Worm (Caenorhabditis elegans) whole organism, late embryonic: ENCODE measurements around the gene C09E7.11.

Experiments used
- K09A11.1 ChIP-seq: sonication (generic microtip); optimal IDR thresholded peaks from 2 replicates; lab custom pipeline; 2017; ENCODE audit warnings: antibody characterized with exemption, mild to moderate bottlenecking, missing genetic modification characterization, missing compliant biosample characterization; ENCODE audit not compliant: insufficient read depth
- T23F11.4 ChIP-seq: fragments of 200-800 bp; sonication (Bioruptor generic); optimal IDR thresholded peaks from 2 replicates; lab custom pipeline; 2018; ENCODE audit warnings: mild to moderate bottlenecking, missing genetic modification characterization, missing compliant biosample characterization
- Y22D7AL.16 ChIP-seq: sonication (generic microtip); optimal IDR thresholded peaks from 2 replicates; lab custom pipeline; 2016; ENCODE audit warnings: missing genetic modification characterization, missing compliant biosample characterization
- ahr-1 ChIP-seq: sonication (generic microtip); optimal IDR thresholded peaks from 2 replicates; lab custom pipeline; 2016; ENCODE audit warnings: missing genetic modification characterization, missing compliant biosample characterization
- ceh-14 ChIP-seq: sonication (generic microtip); optimal IDR thresholded peaks from 2 replicates; lab custom pipeline; 2016; ENCODE audit warnings: missing genotype, missing genetic modification characterization, missing compliant biosample characterization
- ceh-18 ChIP-seq: sonication (generic microtip); optimal IDR thresholded peaks from 2 replicates; lab custom pipeline; 2016; ENCODE audit warnings: missing genetic modification characterization, missing compliant biosample characterization
- ceh-19 ChIP-seq: fragments of 200-800 bp; sonication (Bioruptor generic); optimal IDR thresholded peaks from 2 replicates; lab custom pipeline; 2018; ENCODE audit warnings: mild to moderate bottlenecking, missing genetic modification characterization, missing compliant biosample characterization
- ceh-22 ChIP-seq: sonication (generic microtip); optimal IDR thresholded peaks from 2 replicates; lab custom pipeline; 2017; ENCODE audit warnings: missing biosample characterization, missing genetic modification characterization
- ceh-24 ChIP-seq: sonication (generic microtip); optimal IDR thresholded peaks from 2 replicates; lab custom pipeline; 2016; ENCODE audit warnings: mild to moderate bottlenecking, missing genetic modification characterization, missing compliant biosample characterization
- ceh-30 ChIP-seq: fragments of 150-350 bp; optimal IDR thresholded peaks from 2 replicates; lab custom pipeline; 2014; ENCODE audit warnings: missing biosample characterization, missing genetic modification characterization
- ceh-45 ChIP-seq: fragments of 200-800 bp; sonication (Bioruptor generic); IDR thresholded peaks from 2 replicates; pipeline ENCODE4 v1.3.6; 2022; ENCODE audit warnings: missing genetic modification reagents, missing genetic modification characterization, missing compliant biosample characterization
- ceh-48 ChIP-seq: sonication (generic microtip); optimal IDR thresholded peaks from 2 replicates; lab custom pipeline; 2016; ENCODE audit warnings: missing genetic modification characterization, inconsistent platforms, missing compliant biosample characterization
- ceh-9 ChIP-seq: sonication (generic microtip); optimal IDR thresholded peaks from 2 replicates; lab custom pipeline; 2016; ENCODE audit warnings: mild to moderate bottlenecking, missing genetic modification characterization, inconsistent platforms, missing compliant biosample characterization
- che-1 ChIP-seq: sonication (generic microtip); optimal IDR thresholded peaks from 2 replicates; lab custom pipeline; 2016; ENCODE audit warnings: mild to moderate bottlenecking, missing genetic modification characterization, missing compliant biosample characterization
- dmd-4 ChIP-seq: sonication (generic microtip); optimal IDR thresholded peaks from 2 replicates; lab custom pipeline; 2016; ENCODE audit warnings: borderline replicate concordance, missing genetic modification characterization, missing compliant biosample characterization
- dve-1 ChIP-seq: sonication (generic microtip); optimal IDR thresholded peaks from 2 replicates; lab custom pipeline; 2017; ENCODE audit warnings: antibody characterized with exemption, mild to moderate bottlenecking, missing genetic modification characterization, missing compliant biosample characterization
- fax-1 ChIP-seq: sonication (generic microtip); optimal IDR thresholded peaks from 2 replicates; lab custom pipeline; 2016; ENCODE audit warnings: missing genotype, missing genetic modification characterization, missing compliant biosample characterization
- hlh-15 ChIP-seq: sonication (generic microtip); optimal IDR thresholded peaks from 2 replicates; lab custom pipeline; 2016; ENCODE audit warnings: missing genetic modification characterization, missing compliant biosample characterization
- hlh-30 ChIP-seq: sonication (generic microtip); optimal IDR thresholded peaks from 2 replicates; lab custom pipeline; 2017; ENCODE audit warnings: antibody characterized with exemption, missing genetic modification characterization, missing compliant biosample characterization; ENCODE audit not compliant: insufficient read depth
- hlh-6 ChIP-seq: sonication (generic microtip); optimal IDR thresholded peaks from 2 replicates; lab custom pipeline; 2016; ENCODE audit warnings: missing genotype, missing genetic modification characterization, missing compliant biosample characterization
- lin-11 ChIP-seq: fragments of 200-800 bp; sonication (Bioruptor generic); optimal IDR thresholded peaks from 2 replicates; lab custom pipeline; 2018; ENCODE audit warnings: mild to moderate bottlenecking, missing genetic modification characterization, missing compliant biosample characterization
- mec-3 ChIP-seq: sonication (generic microtip); optimal IDR thresholded peaks from 2 replicates; lab custom pipeline; 2016; ENCODE audit warnings: borderline replicate concordance, missing genetic modification characterization, missing compliant biosample characterization
- nfya-1 ChIP-seq: sonication (generic microtip); optimal IDR thresholded peaks from 2 replicates; lab custom pipeline; 2017; ENCODE audit warnings: missing genetic modification characterization, mild to moderate bottlenecking, missing compliant biosample characterization, antibody characterized with exemption, moderate library complexity
- nhr-11 ChIP-seq: fragments of 150-350 bp; optimal IDR thresholded peaks from 2 replicates; lab custom pipeline; 2014; ENCODE audit warnings: missing biosample characterization, missing genetic modification characterization
- npax-4 ChIP-seq: sonication (generic microtip); optimal IDR thresholded peaks from 2 replicates; lab custom pipeline; 2016; ENCODE audit warnings: missing genetic modification characterization, missing compliant biosample characterization
- pax-1 ChIP-seq: fragments of 150-350 bp; optimal IDR thresholded peaks from 2 replicates; lab custom pipeline; 2014; ENCODE audit warnings: missing biosample characterization, missing genetic modification characterization
- pha-4 ChIP-seq: fragments of 150-350 bp; optimal IDR thresholded peaks from 2 replicates; lab custom pipeline; 2018; ENCODE audit warnings: missing biosample characterization, missing genetic modification reagents, missing genetic modification characterization
- ref-2 ChIP-seq: sonication (generic microtip); optimal IDR thresholded peaks from 2 replicates; lab custom pipeline; 2016; ENCODE audit warnings: missing genetic modification characterization, missing compliant biosample characterization
- rnt-1 ChIP-seq: sonication (generic microtip); optimal IDR thresholded peaks from 2 replicates; lab custom pipeline; 2016; ENCODE audit warnings: missing genetic modification characterization, missing compliant biosample characterization
- sdc-2 ChIP-seq: sonication (generic microtip); optimal IDR thresholded peaks from 2 replicates; lab custom pipeline; 2016; ENCODE audit warnings: missing genotype, missing genetic modification characterization, missing compliant biosample characterization
- sox-2 ChIP-seq: fragments of 200-800 bp; sonication (Bioruptor generic); IDR thresholded peaks from 2 replicates; pipeline ENCODE4 v1.3.6; 2022; ENCODE audit warnings: missing genetic modification reagents, missing genetic modification characterization, missing compliant biosample characterization
- syd-9 ChIP-seq: sonication (generic microtip); optimal IDR thresholded peaks from 2 replicates; lab custom pipeline; 2016; ENCODE audit warnings: mild to moderate bottlenecking, missing genetic modification characterization, moderate library complexity, missing compliant biosample characterization
- tbx-2 ChIP-seq: sonication (generic microtip); optimal IDR thresholded peaks from 2 replicates; lab custom pipeline; 2016; ENCODE audit warnings: missing genetic modification characterization, missing compliant biosample characterization
- tbx-7 ChIP-seq: sonication (generic microtip); optimal IDR thresholded peaks from 2 replicates; lab custom pipeline; 2016; ENCODE audit warnings: missing genotype, missing genetic modification characterization, missing compliant biosample characterization
- unc-3 ChIP-seq, 2 experiments: fragments of 200-800 bp in 1 of 2; sonication (Bioruptor generic) in 1 of 2; sonication (generic microtip) in 1 of 2; conservative IDR thresholded peaks in 1 of 2; optimal IDR thresholded peaks in 1 of 2; 2 replicates each; pipeline versions ENCODE4 v1.3.6 to Lab custom; 2016 to 2022; ENCODE audit warnings: missing compliant biosample characterization in 2 of 2, missing genetic modification characterization in 2 of 2, missing genetic modification reagents in 1 of 2
- unc-55 ChIP-seq: sonication (generic microtip); optimal IDR thresholded peaks from 2 replicates; lab custom pipeline; 2017; ENCODE audit warnings: missing biosample characterization, missing genetic modification reagents, missing genetic modification characterization
- zip-5 ChIP-seq: sonication (generic microtip); optimal IDR thresholded peaks from 2 replicates; lab custom pipeline; 2016; ENCODE audit warnings: missing genetic modification characterization, missing compliant biosample characterization
- ztf-16 ChIP-seq: sonication (generic microtip); optimal IDR thresholded peaks from 2 replicates; lab custom pipeline; 2017; ENCODE audit warnings: missing genetic modification characterization, missing compliant biosample characterization

Gene C09E7.11

DNA sequence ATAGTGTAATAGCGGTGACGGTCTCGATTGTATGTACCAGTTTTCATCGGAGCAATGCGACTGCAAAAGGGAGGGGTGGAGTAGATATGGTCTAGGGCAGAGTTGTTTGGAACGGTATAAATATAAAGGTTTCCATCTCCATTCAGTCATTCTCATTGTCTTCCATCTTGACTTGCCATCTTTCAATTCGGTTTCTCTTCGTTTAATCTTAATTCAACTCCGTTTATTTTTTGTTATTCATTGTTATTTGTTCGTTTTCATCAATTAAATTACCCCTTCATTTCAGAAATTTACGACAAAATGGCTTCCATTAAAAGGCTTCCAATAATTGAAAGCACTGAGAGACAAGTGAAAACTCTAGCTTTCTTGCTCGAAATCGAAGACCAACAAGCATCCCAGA, at the start of gene C09E7.11:
TSS of gene C09E7.11 (plus strand) at position 301 of the 400 bp plus-strand sequence.
- TF ChIP-seq hlh-15 (tag; lab: Kevin White, UChicago) (no peak), rnt-1 (tag; lab: Kevin White, UChicago) (no peak), nfya-1 (tag; lab: Kevin White, UChicago) (no peak), fax-1 (tag; lab: Kevin White, UChicago) (no peak), zip-5 (tag; lab: Kevin White, UChicago) (no peak), ceh-18 (tag; lab: Kevin White, UChicago) (no peak), che-1 (tag; lab: Kevin White, UChicago) (no peak), tbx-7 (tag; lab: Kevin White, UChicago) (no peak), pha-4 (tag; lab: Kevin White, UChicago) (no peak), Y22D7AL.16 (tag; lab: Kevin White, UChicago) (no peak), npax-4 (tag; lab: Kevin White, UChicago) (no peak), ztf-16 (no peak), ceh-22 (no peak), pax-1 (tag; lab: Kevin White, UChicago) (no peak), T23F11.4 (no peak), nhr-11 (tag; lab: Kevin White, UChicago) (no peak), ceh-30 (tag; lab: Kevin White, UChicago) (no peak), hlh-6 (tag; lab: Kevin White, UChicago) (no peak), syd-9 (tag; lab: Kevin White, UChicago) (no peak)

DNA sequence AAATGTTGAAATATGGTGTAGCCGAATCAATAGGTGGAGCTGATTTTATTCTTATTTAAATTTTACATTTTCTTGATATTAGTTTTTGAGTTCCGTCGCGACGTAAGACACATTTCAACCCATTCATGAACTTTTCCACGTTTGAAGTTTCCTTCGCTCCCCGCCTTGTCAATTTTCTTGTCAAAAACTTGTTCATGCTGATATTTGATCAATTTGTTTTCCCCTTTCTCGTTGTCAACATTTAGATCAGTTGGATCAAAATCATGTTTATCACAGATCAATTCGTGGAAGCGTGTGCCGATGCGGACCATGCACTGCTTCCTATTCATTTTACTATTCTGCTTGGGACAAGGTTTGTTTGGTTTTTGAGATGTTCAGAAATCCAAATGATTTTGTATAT, 48.3 kb upstream of the C09E7.11 start, which contains the start of gene chtb-2:
TSS of gene chtb-2 (plus strand) at position 301 of the 400 bp plus-strand sequence.
- TF ChIP-seq ceh-19 (GFP tag; lab: Kevin White, UChicago): no peak
- TF ChIP-seq ceh-14 (tag; lab: Kevin White, UChicago): no peak

DNA sequence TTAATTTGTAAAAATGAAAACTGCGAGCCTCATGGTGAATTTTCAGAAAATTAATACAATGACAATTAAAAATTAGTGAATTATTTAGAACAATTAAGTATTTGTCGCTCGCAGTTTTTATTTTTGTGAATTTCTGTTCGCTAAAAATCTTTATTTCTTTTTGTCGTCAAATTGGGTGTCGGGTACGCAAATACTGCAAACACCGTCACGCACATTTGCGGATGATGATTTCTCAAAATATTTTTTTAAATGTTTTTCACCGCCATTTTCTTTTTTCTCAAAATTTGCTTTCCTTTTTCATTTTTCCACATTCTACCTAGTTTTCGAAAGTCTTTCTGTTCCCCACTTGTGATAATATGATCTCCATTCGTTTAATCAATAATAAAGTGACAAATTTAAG, 42.3 kb upstream of the C09E7.11 start:
- TF ChIP-seq ceh-30 (tag; lab: Kevin White, UChicago) (no peak), nfya-1 (tag; lab: Kevin White, UChicago) (peak; percentile 28), unc-55 (GFP tag; lab: Kevin White, UChicago) (peak; percentile 1), sdc-2 (tag; lab: Kevin White, UChicago) (no peak)

- TF ChIP-seq ceh-48 (no peak), ahr-1 (tag; lab: Kevin White, UChicago) (no peak), mec-3 (no peak), ref-2 (tag; lab: Kevin White, UChicago) (no peak), unc-3 (GFP tag; conservative IDR thresholded peaks at IDR 0.05; lab: Robert Waterston, UW) (no peak), unc-3 (tag; optimal IDR thresholded peaks at IDR 0.05; lab: Kevin White, UChicago) (no peak), T23F11.4 (no peak), dmd-4 (tag; lab: Kevin White, UChicago) (no peak), ceh-14 (tag; lab: Kevin White, UChicago) (no peak), tbx-2 (tag; lab: Kevin White, UChicago) (no peak), lin-11 (tag; lab: Kevin White, UChicago) (no peak), ceh-45 (GFP tag; lab: Robert Waterston, UW) (no peak), dve-1 (tag; lab: Kevin White, UChicago) (no peak)
Observed at ce11 chrIII:6489493-6489892, 41.7 kb upstream of the C09E7.11 start, which contains the start of gene rpt-3. rpt-3 (plus strand) TSS chrIII:6489793.

DNA sequence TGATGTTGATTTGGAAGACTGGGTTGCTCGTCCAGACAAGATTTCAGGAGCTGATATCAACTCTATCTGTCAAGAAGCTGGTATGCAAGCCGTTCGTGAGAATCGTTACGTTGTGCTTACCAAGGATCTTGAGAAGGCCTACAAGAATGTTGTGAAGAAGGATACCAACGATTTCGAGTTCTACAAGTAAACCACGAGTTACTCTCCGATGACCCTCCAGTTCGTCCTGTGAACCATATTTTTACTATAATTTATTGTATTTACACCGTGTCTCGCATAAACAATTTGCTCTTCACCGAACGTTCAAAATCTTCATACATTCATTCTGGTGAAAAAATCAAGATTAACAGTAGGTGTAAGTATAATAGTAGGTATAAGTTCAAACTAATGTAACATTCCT, 40.2 kb upstream of the C09E7.11 start:
- no peak for TF ChIP-seq sox-2
- TF ChIP-seq hlh-30: no peak
- no peak for TF ChIP-seq ceh-24 (tag; lab: Kevin White, UChicago)
- no peak for TF ChIP-seq mec-3
- TF ChIP-seq ceh-9 (tag; lab: Kevin White, UChicago): no peak
- TF ChIP-seq K09A11.1 (tag; lab: Kevin White, UChicago): no peak
- TF ChIP-seq nfya-1 (tag; lab: Kevin White, UChicago): no peak
